Fruit fly (Drosophila melanogaster) whole organism, adult: ENCODE results near the gene CG44139.

Source experiments
- CG12768 ChIP-seq: fragments of 200-800 bp; sonication (Bioruptor generic); optimal IDR thresholded peaks from 2 replicates; lab custom pipeline; 2017; ENCODE audit warnings: missing biosample characterization, missing genetic modification characterization, mild to moderate bottlenecking, moderate library complexity, missing genetic modification reagents
- CG1620 ChIP-seq: fragments of 200-800 bp; sonication (Bioruptor generic); optimal IDR thresholded peaks from 2 replicates; lab custom pipeline; 2016; ENCODE audit warnings: missing biosample characterization, missing genetic modification characterization
- CG5204 ChIP-seq: fragments of 200-800 bp; sonication (Bioruptor generic); optimal IDR thresholded peaks from 2 replicates; lab custom pipeline; 2016; ENCODE audit warnings: missing biosample characterization, missing genetic modification characterization
- CG7045 ChIP-seq: fragments of 200-800 bp; sonication (Bioruptor generic); optimal IDR thresholded peaks from 2 replicates; lab custom pipeline; 2017; ENCODE audit warnings: missing biosample characterization, mild to moderate bottlenecking, missing genetic modification characterization
- CG7101 ChIP-seq: fragments of 200-800 bp; sonication (Bioruptor generic); optimal IDR thresholded peaks from 2 replicates; lab custom pipeline; 2018; ENCODE audit warnings: missing biosample characterization, mild to moderate bottlenecking, missing genetic modification characterization, moderate library complexity
- Clk ChIP-seq: fragments of 200-800 bp; sonication (Bioruptor generic); optimal IDR thresholded peaks from 2 replicates; lab custom pipeline; 2017; ENCODE audit warnings: missing biosample characterization, missing genetic modification characterization
- Hr96 ChIP-seq: fragments of 200-800 bp; sonication (Bioruptor generic); optimal IDR thresholded peaks from 2 replicates; lab custom pipeline; 2016; ENCODE audit warnings: missing biosample characterization, missing genetic modification characterization
- Mnt ChIP-seq: fragments of 200-800 bp; sonication (Bioruptor generic); optimal IDR thresholded peaks from 2 replicates; lab custom pipeline; 2016; ENCODE audit warnings: missing biosample characterization, mild to moderate bottlenecking, missing genetic modification characterization
- bab1 ChIP-seq: fragments of 200-800 bp; sonication (Bioruptor generic); optimal IDR thresholded peaks from 3 replicates; lab custom pipeline; 2019; ENCODE audit warnings: missing biosample characterization, mild to moderate bottlenecking, missing genetic modification characterization, moderate library complexity
- cic ChIP-seq: fragments of 200-800 bp; sonication (Bioruptor generic); optimal IDR thresholded peaks from 2 replicates; lab custom pipeline; 2017; ENCODE audit warnings: missing biosample characterization, mild to moderate bottlenecking, missing genetic modification characterization, moderate library complexity
- cnc ChIP-seq, 2 experiments: fragments of >200 bp; optimal IDR thresholded peaks; 2 replicates each; lab custom pipeline; 2017
- kay ChIP-seq: fragments of 200-800 bp; sonication (Bioruptor generic); peaks from one replicate; lab custom pipeline; 2016; ENCODE audit warnings: missing biosample characterization, missing genetic modification characterization, borderline replicate concordance
- ovo ChIP-seq: fragments of 200-800 bp; sonication (Bioruptor generic); optimal IDR thresholded peaks from 2 replicates; lab custom pipeline; 2016; ENCODE audit warnings: missing biosample characterization, missing genetic modification characterization
- tj ChIP-seq: fragments of 200-800 bp; sonication (Bioruptor generic); optimal IDR thresholded peaks from 3 replicates; lab custom pipeline; 2017; ENCODE audit warnings: missing biosample characterization, mild to moderate bottlenecking, missing genetic modification characterization, moderate library complexity

- TF ChIP-seq CG5204 (GFP tag; lab: Kevin White, UChicago) (no peak), kay (GFP tag; lab: Kevin White, UChicago) (no peak), CG7101 (tag; lab: Kevin White, UChicago) (no peak), Mnt (GFP tag; lab: Kevin White, UChicago) (no peak), CG12768 (GFP tag; lab: Kevin White, UChicago) (no peak), Clk (GFP tag; lab: Kevin White, UChicago) (no peak), Hr96 (GFP tag; lab: Kevin White, UChicago) (no peak), CG7045 (GFP tag; lab: Kevin White, UChicago) (no peak), CG1620 (GFP tag; lab: Kevin White, UChicago) (no peak), cic (no peak), tj (GFP tag; lab: Kevin White, UChicago) (no peak), cnc (optimal IDR thresholded peaks at IDR 0.05; lab: Kevin White, UChicago) (no peak), bab1 (GFP tag; lab: Kevin White, UChicago) (no peak), ovo (GFP tag; lab: Kevin White, UChicago) (no peak)
These were observed 6.7 kb upstream of the CG44139 start, which contains the start of gene CG34448 for dm6 chr2L:2417865-2418264.
